Worm (Caenorhabditis elegans) whole organism, mixed stage, embryonic: ENCODE measurements around the gene R09E10.8.

Experiments
- M03D4.4 ChIP-seq: sonication (generic microtip); optimal IDR thresholded peaks from 2 replicates; lab custom pipeline; 2017; ENCODE audit warnings: mild to moderate bottlenecking, missing genetic modification characterization, missing compliant biosample characterization
- bed-3 ChIP-seq: fragments of 200-800 bp; sonication (Bioruptor generic); optimal IDR thresholded peaks from 3 replicates; lab custom pipeline; 2018; ENCODE audit warnings: mild to moderate bottlenecking, missing genetic modification characterization, moderate library complexity, missing compliant biosample characterization
- ceh-39 ChIP-seq: fragments of 150-350 bp; optimal IDR thresholded peaks from 2 replicates; lab custom pipeline; 2014; ENCODE audit warnings: missing biosample characterization, missing genetic modification characterization
- ceh-43 ChIP-seq: fragments of 200-800 bp; sonication (Bioruptor generic); optimal IDR thresholded peaks from 2 replicates; lab custom pipeline; 2018; ENCODE audit warnings: mild to moderate bottlenecking, missing genetic modification characterization, moderate library complexity, missing compliant biosample characterization
- ceh-83 ChIP-seq: fragments of 200-800 bp; sonication (Bioruptor generic); optimal IDR thresholded peaks from 2 replicates; lab custom pipeline; 2018; ENCODE audit warnings: mild to moderate bottlenecking, missing genetic modification characterization, missing compliant biosample characterization
- ces-1 ChIP-seq: fragments of 150-350 bp; optimal IDR thresholded peaks from 2 replicates; lab custom pipeline; 2014; ENCODE audit warnings: missing biosample characterization, missing genetic modification reagents, missing genetic modification characterization
- cnd-1 ChIP-seq: fragments of 200-800 bp; sonication (Bioruptor generic); optimal IDR thresholded peaks from 2 replicates; lab custom pipeline; 2018; ENCODE audit warnings: mild to moderate bottlenecking, missing genetic modification characterization, missing compliant biosample characterization
- drap-1 ChIP-seq: fragments of 200-800 bp; sonication (Bioruptor generic); optimal IDR thresholded peaks from 3 replicates; lab custom pipeline; 2018; ENCODE audit warnings: mild to moderate bottlenecking, missing genetic modification characterization, missing compliant biosample characterization
- elt-1 ChIP-seq: sonication (generic microtip); optimal IDR thresholded peaks from 2 replicates; lab custom pipeline; 2017; ENCODE audit warnings: missing genetic modification characterization, mild to moderate bottlenecking, missing compliant biosample characterization, antibody characterized with exemption, moderate library complexity, borderline replicate concordance; ENCODE audit not compliant: insufficient read depth
- elt-3 ChIP-seq: fragments of 150-350 bp; optimal IDR thresholded peaks from 2 replicates; lab custom pipeline; 2014; ENCODE audit warnings: missing biosample characterization, missing genetic modification characterization
- flh-1 ChIP-seq: fragments of 200-800 bp; sonication (Bioruptor generic); optimal IDR thresholded peaks from 2 replicates; lab custom pipeline; 2018; ENCODE audit warnings: mild to moderate bottlenecking, missing genetic modification characterization, moderate library complexity, missing compliant biosample characterization
- ham-2 ChIP-seq: fragments of 200-800 bp; sonication (Bioruptor generic); optimal IDR thresholded peaks from 2 replicates; lab custom pipeline; 2018; ENCODE audit warnings: mild to moderate bottlenecking, missing genetic modification characterization, missing compliant biosample characterization
- hlh-1 ChIP-seq: fragments of 150-350 bp; optimal IDR thresholded peaks from 2 replicates; lab custom pipeline; 2014; ENCODE audit warnings: missing biosample characterization, missing genetic modification reagents, missing genetic modification characterization
- lin-13 ChIP-seq: fragments of 150-350 bp; optimal IDR thresholded peaks from 2 replicates; lab custom pipeline; 2014; ENCODE audit warnings: missing biosample characterization, missing genetic modification characterization
- lin-32 ChIP-seq: fragments of 200-800 bp; sonication (Bioruptor generic); optimal IDR thresholded peaks from 2 replicates; lab custom pipeline; 2018; ENCODE audit warnings: mild to moderate bottlenecking, missing genetic modification characterization, missing compliant biosample characterization
- lsy-2 ChIP-seq: fragments of 150-350 bp; optimal IDR thresholded peaks from 2 replicates; lab custom pipeline; 2014; ENCODE audit warnings: missing biosample characterization, missing genetic modification characterization
- mab-5 ChIP-seq: fragments of 150-350 bp; optimal IDR thresholded peaks from 2 replicates; lab custom pipeline; 2014; ENCODE audit warnings: missing biosample characterization, missing genetic modification characterization
- mep-1 ChIP-seq: fragments of 150-350 bp; optimal IDR thresholded peaks from 2 replicates; lab custom pipeline; 2017; ENCODE audit warnings: missing biosample characterization, missing genetic modification reagents, missing genetic modification characterization, inconsistent platforms
- mls-2 ChIP-seq: sonication (generic microtip); optimal IDR thresholded peaks from 2 replicates; lab custom pipeline; 2016; ENCODE audit warnings: mild to moderate bottlenecking, missing genetic modification characterization, moderate library complexity, missing compliant biosample characterization
- nhr-12 ChIP-seq: fragments of 150-350 bp; optimal IDR thresholded peaks from 2 replicates; lab custom pipeline; 2014; ENCODE audit warnings: missing biosample characterization, missing genetic modification characterization
- nhr-2 ChIP-seq: fragments of 150-350 bp; optimal IDR thresholded peaks from 2 replicates; lab custom pipeline; 2014; ENCODE audit warnings: missing biosample characterization, missing genetic modification characterization
- nhr-237 ChIP-seq: fragments of 150-350 bp; optimal IDR thresholded peaks from 2 replicates; lab custom pipeline; 2014; ENCODE audit warnings: missing biosample characterization, missing genetic modification characterization
- nhr-28 ChIP-seq: fragments of 150-350 bp; optimal IDR thresholded peaks from 2 replicates; lab custom pipeline; 2014; ENCODE audit warnings: missing biosample characterization, missing genetic modification characterization
- pha-4 ChIP-seq: fragments of 150-350 bp; optimal IDR thresholded peaks from 2 replicates; lab custom pipeline; 2018; ENCODE audit warnings: missing biosample characterization, missing genetic modification reagents, missing genetic modification characterization
- sem-2 ChIP-seq: fragments of 200-800 bp; sonication (Bioruptor generic); optimal IDR thresholded peaks from 2 replicates; lab custom pipeline; 2018; ENCODE audit warnings: mild to moderate bottlenecking, missing genetic modification characterization, missing compliant biosample characterization
- snpc-4 ChIP-seq: fragments of 150-350 bp; optimal IDR thresholded peaks from 2 replicates; lab custom pipeline; 2014; ENCODE audit warnings: missing biosample characterization, missing genetic modification characterization
- sptf-1 ChIP-seq: sonication (generic microtip); optimal IDR thresholded peaks from 2 replicates; lab custom pipeline; 2017; ENCODE audit warnings: mild to moderate bottlenecking, missing genetic modification characterization, moderate library complexity, missing compliant biosample characterization
- tbx-8 ChIP-seq: fragments of 200-800 bp; sonication (Bioruptor generic); optimal IDR thresholded peaks from 2 replicates; lab custom pipeline; 2018; ENCODE audit warnings: mild to moderate bottlenecking, missing genetic modification characterization, moderate library complexity, missing compliant biosample characterization
- unc-120 ChIP-seq: sonication (generic microtip); optimal IDR thresholded peaks from 2 replicates; lab custom pipeline; 2017; ENCODE audit warnings: missing genetic modification characterization, missing compliant biosample characterization; ENCODE audit not compliant: poor library complexity, severe bottlenecking
- unc-39 ChIP-seq: fragments of 150-350 bp; optimal IDR thresholded peaks from 2 replicates; lab custom pipeline; 2014; ENCODE audit warnings: missing biosample characterization, missing genetic modification characterization
- unc-62 ChIP-seq: fragments of 150-350 bp; optimal IDR thresholded peaks from 2 replicates; lab custom pipeline; 2014; ENCODE audit warnings: missing biosample characterization, missing genetic modification reagents, missing genetic modification characterization
- zip-8 ChIP-seq: fragments of 150-350 bp; optimal IDR thresholded peaks from 2 replicates; lab custom pipeline; 2014; ENCODE audit warnings: missing biosample characterization, missing genetic modification characterization
- ztf-11 ChIP-seq: fragments of 150-350 bp; optimal IDR thresholded peaks from 2 replicates; lab custom pipeline; 2014; ENCODE audit warnings: missing biosample characterization, missing genetic modification characterization

Gene R09E10.8

ce11 chrIV:10295084-10295483 is 15.1 kb downstream of the R09E10.8 start, which contains the start of gene R09E10.13:
Gene R09E10.13, minus strand, starts transcription at chrIV:10295144.
- TF ChIP-seq bed-3 (GFP tag; lab: Kevin White, UChicago) = no peak
- no peak for TF ChIP-seq sptf-1 (tag; lab: Kevin White, UChicago)
- no peak for TF ChIP-seq mls-2 (tag; lab: Kevin White, UChicago)
- no peak for TF ChIP-seq pha-4 (tag; lab: Kevin White, UChicago)
- TF ChIP-seq sem-2 (GFP tag; lab: Kevin White, UChicago) = no peak
- no peak for TF ChIP-seq cnd-1 (tag; lab: Kevin White, UChicago)
- no peak for TF ChIP-seq unc-120 (tag; lab: Kevin White, UChicago)
- no peak for TF ChIP-seq elt-1 (tag; lab: Kevin White, UChicago)
- no peak for TF ChIP-seq drap-1 (GFP tag; lab: Kevin White, UChicago)
- TF ChIP-seq hlh-1 (tag; lab: Kevin White, UChicago) = no peak
- TF ChIP-seq lin-32 = no peak
- TF ChIP-seq ztf-11 = no peak
- TF ChIP-seq flh-1 = no peak
- no peak for TF ChIP-seq zip-8 (tag; lab: Kevin White, UChicago)
- TF ChIP-seq ceh-39 (tag; lab: Kevin White, UChicago) = no peak
- no peak for TF ChIP-seq mab-5
- TF ChIP-seq tbx-8 (GFP tag; lab: Kevin White, UChicago) = no peak
- no peak for TF ChIP-seq lin-13 (tag; lab: Kevin White, UChicago)

ce11 chrIV:10294030-10294429 is 16.2 kb downstream of the R09E10.8 start, which contains the start of gene R09E10.6:
Gene R09E10.6, minus strand, starts transcription at chrIV:10294130.
- TF ChIP-seq M03D4.4 = no peak

ce11 chrIV:10288575-10288974 is 21.7 kb downstream of the R09E10.8 start:
- no peak for TF ChIP-seq pha-4 (tag; lab: Kevin White, UChicago)
- no peak for TF ChIP-seq ceh-83 (GFP tag; lab: Kevin White, UChicago)
- TF ChIP-seq, all 35 proteins: peak for 0

ce11 chrIV:10286655-10287054 is 23.6 kb downstream of the R09E10.8 start, which contains the start of gene ebax-1:
Gene ebax-1, plus strand, starts transcription at chrIV:10286955.
- TF ChIP-seq pha-4 (tag; lab: Kevin White, UChicago) (no peak), tbx-8 (GFP tag; lab: Kevin White, UChicago) (no peak), mab-5 (no peak), snpc-4 (tag; lab: Kevin White, UChicago) (no peak), bed-3 (GFP tag; lab: Kevin White, UChicago) (no peak), lin-13 (tag; lab: Kevin White, UChicago) (no peak), lsy-2 (tag; lab: Kevin White, UChicago) (no peak), lin-32 (no peak)
- TF ChIP-seq, all 35 proteins: peak for 0

- no peak for TF ChIP-seq lsy-2 (tag; lab: Kevin White, UChicago)
- no peak for TF ChIP-seq ceh-39 (tag; lab: Kevin White, UChicago)
- no peak for TF ChIP-seq tbx-8 (GFP tag; lab: Kevin White, UChicago)
- TF ChIP-seq unc-62 (GFP tag; lab: Kevin White, UChicago) = no peak
- no peak for TF ChIP-seq elt-3 (tag; lab: Kevin White, UChicago)
- no peak for TF ChIP-seq nhr-2 (tag; lab: Kevin White, UChicago)
- TF ChIP-seq drap-1 (GFP tag; lab: Kevin White, UChicago) = no peak
- no peak for TF ChIP-seq nhr-237
- no peak for TF ChIP-seq ceh-43 (GFP tag; lab: Kevin White, UChicago)
- no peak for TF ChIP-seq nhr-28
- no peak for TF ChIP-seq flh-1
Measured at ce11 chrIV:10285328-10285727, 24.9 kb downstream of the R09E10.8 start.

- TF ChIP-seq nhr-12 (tag; lab: Kevin White, UChicago) = no peak
- TF ChIP-seq unc-39 (tag; lab: Kevin White, UChicago) = no peak
- TF ChIP-seq unc-120 (tag; lab: Kevin White, UChicago) = peak; percentile 57
- TF ChIP-seq nhr-2 (tag; lab: Kevin White, UChicago) = peak; percentile 18
- no peak for TF ChIP-seq tbx-8 (GFP tag; lab: Kevin White, UChicago)
- no peak for TF ChIP-seq ham-2 (GFP tag; lab: Kevin White, UChicago)
- no peak for TF ChIP-seq hlh-1 (tag; lab: Kevin White, UChicago)
- TF ChIP-seq mep-1 (tag; lab: Kevin White, UChicago) = peak; percentile 66
- TF ChIP-seq drap-1 (GFP tag; lab: Kevin White, UChicago) = no peak
- no peak for TF ChIP-seq ces-1
Measured at ce11 chrIV:10284194-10284910, 25.9 kb downstream of the R09E10.8 start, which contains the start of gene rad-51. Gene rad-51, minus strand, starts transcription at chrIV:10284244.
